Worm (Caenorhabditis elegans): ENCODE measurements around the gene F46C5.4.

DNA sequence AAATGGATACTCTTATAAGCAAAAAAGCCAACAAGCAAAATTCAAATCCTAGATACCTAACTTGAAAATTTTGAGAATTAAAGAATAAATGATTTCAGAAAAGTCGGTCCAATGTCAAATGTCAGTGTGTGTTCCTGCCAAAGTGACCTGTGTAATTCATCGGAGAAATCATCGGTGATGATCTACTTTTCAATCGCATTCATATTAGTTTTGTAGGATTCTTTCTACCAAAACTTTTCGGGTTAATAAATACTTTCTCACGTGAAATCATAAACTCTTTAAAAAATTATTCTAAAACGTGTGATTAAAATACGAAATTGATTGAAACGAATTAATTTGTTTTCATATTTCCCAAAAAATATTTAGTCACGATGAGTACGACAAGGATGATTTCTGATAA is 3.1 kb downstream of the F46C5.4 start, which contains the start of gene F46C5.7:
- TF ChIP-seq fkh-6 (tag; optimal IDR thresholded peaks at IDR 0.05) = no peak
- no peak for TF ChIP-seq ceh-48 (tag; optimal IDR thresholded peaks at IDR 0.05)
- TF ChIP-seq che-1 (tag; optimal IDR thresholded peaks at IDR 0.05) = no peak
- no peak for TF ChIP-seq ztf-16 (tag; optimal IDR thresholded peaks at IDR 0.05)
- TF ChIP-seq hlh-15 (tag; optimal IDR thresholded peaks at IDR 0.05) = no peak
- TF ChIP-seq gmeb-2 (tag; optimal IDR thresholded peaks at IDR 0.05) = no peak
- TF ChIP-seq C08G9.2 (tag; optimal IDR thresholded peaks at IDR 0.05) = no peak
- no peak for TF ChIP-seq tbx-7 (tag; optimal IDR thresholded peaks at IDR 0.05)
- no peak for TF ChIP-seq ttx-3 (tag; optimal IDR thresholded peaks at IDR 0.05)
- no peak for TF ChIP-seq ceh-45 (GFP tag; IDR thresholded peaks at IDR 0.05)

Data from whole organism, late embryonic.